Fruit fly (Drosophila melanogaster): Measurements from ENCODE around the gene Hsc70-3.
A peak's percentile ranks its signal among the peaks of the same experiment; 100 is the strongest.

Gene Hsc70-3

dm6 chrX:11818047-11818766 is 11.3 kb upstream of the Hsc70-3 start (continued):
- TF ChIP-seq CG10565 (GFP tag; optimal IDR thresholded peaks at IDR 0.05) (peak; percentile 77), hkb (optimal IDR thresholded peaks at IDR 0.05) (no peak), hkb (GFP tag; IDR thresholded peaks at IDR 0.05) (peak; percentile 96), hb (GFP tag; IDR thresholded peaks at IDR 0.05; ENCODE audit: partially characterized antibody) (peak; percentile 62; the same call in 1 of the 3 replicates), Side (GFP tag; optimal IDR thresholded peaks at IDR 0.05) (peak; percentile 96), sens (GFP tag) (peak; percentile 100), nerfin-2 (GFP tag; IDR thresholded peaks at IDR 0.05; ENCODE audit: partially characterized antibody) (peak; percentile 19; the same call in 1 of the 2 replicates), croc (GFP tag; conservative IDR thresholded peaks at IDR 0.05) (peak; percentile 87), Bgb (GFP tag; IDR thresholded peaks at IDR 0.05; ENCODE audit: partially characterized antibody) (peak; percentile 52), Hr51 (GFP tag; optimal IDR thresholded peaks at IDR 0.05) (peak; percentile 92 to 97), yki (optimal IDR thresholded peaks at IDR 0.05) (no peak), CG14050 (GFP tag; IDR thresholded peaks at IDR 0.05) (peak; percentile 95), CG3726 (GFP tag; IDR thresholded peaks at IDR 0.05) (peak; percentile 91), z (GFP tag; IDR thresholded peaks at IDR 0.05) (peak; percentile 71; the same call in 1 of the 3 replicates), ssp (GFP tag; IDR thresholded peaks at IDR 0.05) (peak; percentile 84), NFAT (GFP tag; IDR thresholded peaks at IDR 0.05) (peak; percentile 83), HmgD (GFP tag; optimal IDR thresholded peaks at IDR 0.05) (peak; percentile 77), CG10267 (tag; optimal IDR thresholded peaks at IDR 0.05) (peak; percentile 89), dati (GFP tag; IDR thresholded peaks at IDR 0.05) (peak; percentile 81), ham (GFP tag; IDR thresholded peaks at IDR 0.05) (peak; percentile 47; the same call in 1 of the 2 replicates), D19A (tag; optimal IDR thresholded peaks at IDR 0.05) (peak; percentile 90), slou (GFP tag; optimal IDR thresholded peaks at IDR 0.05) (peak; percentile 83), slbo (GFP tag; IDR thresholded peaks at IDR 0.05) (peak; percentile 94), gro (GFP tag; optimal IDR thresholded peaks at IDR 0.05) (peak; percentile 71), CG14710 (tag; optimal IDR thresholded peaks at IDR 0.05) (peak; percentile 91), CG4854 (GFP tag; optimal IDR thresholded peaks at IDR 0.05) (peak; percentile 84), ind (GFP tag; optimal IDR thresholded peaks at IDR 0.05) (peak; percentile 94), dan (GFP tag; IDR thresholded peaks at IDR 0.05) (no peak; the same call in 1 of the 2 replicates), trh (GFP tag; optimal IDR thresholded peaks at IDR 0.05) (peak; percentile 77), CG17186 (GFP tag; optimal IDR thresholded peaks at IDR 0.05) (peak; percentile 70), CG18599 (GFP tag; optimal IDR thresholded peaks at IDR 0.05) (peak; percentile 96), gcm (GFP tag; optimal IDR thresholded peaks at IDR 0.05) (peak; percentile 96), br (optimal IDR thresholded peaks at IDR 0.05) (no peak), CG10366 (GFP tag; IDR thresholded peaks at IDR 0.05) (peak; percentile 95), odd (GFP tag; optimal IDR thresholded peaks at IDR 0.05) (peak; percentile 91), Camta (GFP tag; optimal IDR thresholded peaks at IDR 0.05) (peak; percentile 92), nerfin-1 (tag; optimal IDR thresholded peaks at IDR 0.05) (peak; percentile 90), kni (GFP tag; optimal IDR thresholded peaks at IDR 0.05) (peak; percentile 66), CG1233 (GFP tag; optimal IDR thresholded peaks at IDR 0.05) (peak; percentile 91), Xrp1 (GFP tag; IDR thresholded peaks at IDR 0.05) (peak; percentile 97), Ssrp (tag; optimal IDR thresholded peaks at IDR 0.05) (peak; percentile 91), fd3F (GFP tag; optimal IDR thresholded peaks at IDR 0.05) (peak; percentile 86)
